Fruit fly (Drosophila melanogaster) whole organism, adult: Measurements from ENCODE around the gene bol.

ENCODE experiments used
- CG12768 ChIP-seq: fragments of 200-800 bp; sonication (Bioruptor generic); optimal IDR thresholded peaks from 2 replicates; lab custom pipeline; 2017; ENCODE audit warnings: missing biosample characterization, missing genetic modification characterization, mild to moderate bottlenecking, moderate library complexity, missing genetic modification reagents
- CG14711 ChIP-seq: fragments of 200-800 bp; sonication (Bioruptor generic); optimal IDR thresholded peaks from 2 replicates; lab custom pipeline; 2018; ENCODE audit warnings: missing biosample characterization, mild to moderate bottlenecking, missing genetic modification characterization, moderate library complexity
- CG33017 ChIP-seq: fragments of 200-800 bp; sonication (Bioruptor generic); optimal IDR thresholded peaks from 2 replicates; lab custom pipeline; 2018; ENCODE audit warnings: missing biosample characterization, mild to moderate bottlenecking, missing genetic modification characterization, moderate library complexity
- CG5204 ChIP-seq: fragments of 200-800 bp; sonication (Bioruptor generic); optimal IDR thresholded peaks from 2 replicates; lab custom pipeline; 2016; ENCODE audit warnings: missing biosample characterization, missing genetic modification characterization
- CG7101 ChIP-seq: fragments of 200-800 bp; sonication (Bioruptor generic); optimal IDR thresholded peaks from 2 replicates; lab custom pipeline; 2018; ENCODE audit warnings: missing biosample characterization, mild to moderate bottlenecking, missing genetic modification characterization, moderate library complexity
- Clk ChIP-seq: fragments of 200-800 bp; sonication (Bioruptor generic); optimal IDR thresholded peaks from 2 replicates; lab custom pipeline; 2017; ENCODE audit warnings: missing biosample characterization, missing genetic modification characterization
- Crg-1 ChIP-seq: fragments of 200-800 bp; sonication (Bioruptor generic); optimal IDR thresholded peaks from 2 replicates; lab custom pipeline; 2016; ENCODE audit warnings: missing biosample characterization, missing genetic modification characterization
- bab1 ChIP-seq: fragments of 200-800 bp; sonication (Bioruptor generic); optimal IDR thresholded peaks from 3 replicates; lab custom pipeline; 2019; ENCODE audit warnings: missing biosample characterization, mild to moderate bottlenecking, missing genetic modification characterization, moderate library complexity
- cnc ChIP-seq, 2 experiments: fragments of >200 bp; optimal IDR thresholded peaks; 2 replicates each; lab custom pipeline; 2017
- kay ChIP-seq: fragments of 200-800 bp; sonication (Bioruptor generic); peaks from one replicate; lab custom pipeline; 2016; ENCODE audit warnings: missing biosample characterization, missing genetic modification characterization, borderline replicate concordance
- ovo ChIP-seq: fragments of 200-800 bp; sonication (Bioruptor generic); optimal IDR thresholded peaks from 2 replicates; lab custom pipeline; 2016; ENCODE audit warnings: missing biosample characterization, missing genetic modification characterization
- pad ChIP-seq: fragments of 200-800 bp; sonication (Bioruptor generic); optimal IDR thresholded peaks from 3 replicates; lab custom pipeline; 2017; ENCODE audit warnings: missing biosample characterization, missing genetic modification characterization, mild to moderate bottlenecking, moderate library complexity, missing genetic modification reagents
- tj ChIP-seq: fragments of 200-800 bp; sonication (Bioruptor generic); optimal IDR thresholded peaks from 3 replicates; lab custom pipeline; 2017; ENCODE audit warnings: missing biosample characterization, mild to moderate bottlenecking, missing genetic modification characterization, moderate library complexity

dm6 chr3L:9128700-9129582 lies 5.3 kb downstream of the bol start:
- no peak for TF ChIP-seq CG7101 (tag; lab: Kevin White, UChicago)
- no peak for TF ChIP-seq CG5204 (GFP tag; lab: Kevin White, UChicago)
- TF ChIP-seq tj (GFP tag; lab: Kevin White, UChicago) = no peak
- TF ChIP-seq bab1 = no peak
- no peak for TF ChIP-seq ovo (GFP tag; lab: Kevin White, UChicago)
- no peak for TF ChIP-seq kay (GFP tag; lab: Kevin White, UChicago)
- no peak for TF ChIP-seq CG33017 (tag; lab: Kevin White, UChicago)
- no peak for TF ChIP-seq Clk
- TF ChIP-seq cnc (optimal IDR thresholded peaks at IDR 0.05; lab: Kevin White, UChicago) = no peak
- no peak for TF ChIP-seq CG14711
- no peak for TF ChIP-seq CG12768 (GFP tag; lab: Kevin White, UChicago)
- no peak for TF ChIP-seq Crg-1 (GFP tag; lab: Kevin White, UChicago)
- no peak for TF ChIP-seq pad (GFP tag; lab: Kevin White, UChicago)
